Fruit fly (Drosophila melanogaster) ovary, adult (tissue): Measurements from ENCODE around the gene CG3434.

Source experiments
- CG17801 ChIP-seq: fragments of 200-800 bp; optimal IDR thresholded peaks from 2 replicates; lab custom pipeline; 2019; ENCODE audit warnings: missing biosample characterization, mild to moderate bottlenecking, missing genetic modification characterization, moderate library complexity; ENCODE audit not compliant: partially characterized antibody

Gene CG3434

dm6 chr3L:9435315-9435714, 25.3 kb downstream of the CG3434 start, which contains the start of gene CG42526:
Gene CG42526, minus strand, starts transcription at chr3L:9435399.
- TF ChIP-seq CG17801 (GFP tag; lab: Kevin White, UChicago), result peak; percentile 18

DNA sequence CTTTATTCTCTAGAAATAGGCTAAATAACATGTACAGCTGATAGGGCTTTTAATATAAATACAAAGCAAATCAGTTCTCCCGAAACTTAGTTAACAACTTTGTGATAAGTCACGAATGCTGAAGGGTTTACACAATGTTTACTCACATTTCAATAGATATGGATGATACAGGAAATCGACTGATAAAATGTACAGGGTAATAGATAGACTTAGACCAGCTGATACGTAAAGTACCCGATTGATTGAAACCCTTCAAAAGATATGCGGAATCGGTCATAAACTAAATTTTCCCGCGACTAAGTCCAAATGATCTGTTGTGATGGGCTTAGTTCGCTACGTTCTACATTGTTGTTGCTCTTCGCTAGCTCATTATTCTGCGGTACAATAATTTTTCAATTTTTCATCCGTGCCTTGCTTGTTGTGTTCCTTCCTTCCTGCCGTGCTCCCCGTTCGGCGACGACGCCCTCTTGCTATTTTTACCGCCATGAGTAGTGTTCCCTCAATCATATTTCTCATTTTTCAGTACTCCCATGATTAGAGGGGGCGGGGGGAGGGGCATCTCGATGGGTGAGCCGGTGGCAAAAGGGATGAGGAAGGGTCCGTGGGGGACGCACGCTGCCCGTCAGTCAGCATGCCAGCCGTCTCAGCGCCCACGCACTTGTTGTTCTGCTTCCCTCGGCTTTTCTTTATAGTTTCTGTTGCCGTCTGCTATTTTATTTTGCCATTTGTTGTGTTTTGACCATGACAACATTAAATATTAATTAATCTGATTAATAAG, 27.6 kb downstream of the CG3434 start:
- no peak for TF ChIP-seq CG17801 (GFP tag; lab: Kevin White, UChicago)

DNA sequence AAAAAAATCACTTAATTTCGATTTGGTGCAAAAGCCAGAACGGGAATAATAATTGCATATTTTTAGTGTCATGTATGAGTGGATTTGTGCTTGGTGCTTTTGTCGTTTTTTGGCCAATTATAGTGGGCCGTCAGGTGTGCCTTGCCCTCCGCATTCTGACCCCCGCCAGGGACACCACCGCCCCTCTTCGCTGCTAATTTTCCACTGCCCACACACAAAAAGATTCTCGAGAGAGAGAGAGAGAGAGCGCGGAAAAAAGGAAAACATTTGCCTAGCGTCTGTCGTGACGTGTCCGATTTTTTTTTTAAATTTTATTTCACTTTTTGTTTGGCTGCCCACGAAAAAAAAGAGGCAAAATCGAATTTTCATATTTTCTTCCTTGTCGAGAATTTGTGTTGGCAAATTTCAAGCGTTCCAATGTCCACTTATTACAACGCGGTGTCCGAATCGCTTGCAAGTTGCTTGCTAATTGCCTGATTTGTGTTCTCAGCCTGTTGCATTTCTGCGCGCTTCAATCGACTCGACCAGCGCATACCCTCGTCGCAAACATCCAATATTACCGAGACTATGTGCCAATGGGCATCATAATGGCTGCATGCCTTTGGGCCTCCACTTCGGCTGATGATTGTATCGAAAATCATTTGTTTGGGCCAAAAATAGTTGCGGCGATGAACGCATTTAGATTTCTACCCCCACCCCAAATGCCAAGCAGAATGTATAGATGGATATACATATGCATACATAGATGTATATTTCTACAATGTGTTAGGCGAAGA, 28.6 kb downstream of the CG3434 start:
- no peak for TF ChIP-seq CG17801 (GFP tag; lab: Kevin White, UChicago)

DNA sequence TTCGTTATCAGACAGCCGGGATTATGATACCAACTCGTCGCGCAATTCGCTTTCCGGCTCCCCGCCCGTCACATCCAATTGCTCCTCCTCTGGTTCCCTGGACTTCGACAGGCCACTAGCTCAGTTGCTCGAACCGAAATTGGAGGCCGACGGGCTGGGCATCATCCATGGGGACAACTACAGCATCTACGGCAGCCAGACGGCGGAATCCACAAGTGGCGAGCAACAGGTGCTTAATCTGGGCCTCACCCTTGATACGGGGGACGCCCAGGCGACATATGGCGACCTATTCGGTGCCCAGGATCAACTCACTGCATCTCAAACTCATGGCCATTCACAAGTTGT, 30.0 kb downstream of the CG3434 start:
- no peak for TF ChIP-seq CG17801 (GFP tag; lab: Kevin White, UChicago)

DNA sequence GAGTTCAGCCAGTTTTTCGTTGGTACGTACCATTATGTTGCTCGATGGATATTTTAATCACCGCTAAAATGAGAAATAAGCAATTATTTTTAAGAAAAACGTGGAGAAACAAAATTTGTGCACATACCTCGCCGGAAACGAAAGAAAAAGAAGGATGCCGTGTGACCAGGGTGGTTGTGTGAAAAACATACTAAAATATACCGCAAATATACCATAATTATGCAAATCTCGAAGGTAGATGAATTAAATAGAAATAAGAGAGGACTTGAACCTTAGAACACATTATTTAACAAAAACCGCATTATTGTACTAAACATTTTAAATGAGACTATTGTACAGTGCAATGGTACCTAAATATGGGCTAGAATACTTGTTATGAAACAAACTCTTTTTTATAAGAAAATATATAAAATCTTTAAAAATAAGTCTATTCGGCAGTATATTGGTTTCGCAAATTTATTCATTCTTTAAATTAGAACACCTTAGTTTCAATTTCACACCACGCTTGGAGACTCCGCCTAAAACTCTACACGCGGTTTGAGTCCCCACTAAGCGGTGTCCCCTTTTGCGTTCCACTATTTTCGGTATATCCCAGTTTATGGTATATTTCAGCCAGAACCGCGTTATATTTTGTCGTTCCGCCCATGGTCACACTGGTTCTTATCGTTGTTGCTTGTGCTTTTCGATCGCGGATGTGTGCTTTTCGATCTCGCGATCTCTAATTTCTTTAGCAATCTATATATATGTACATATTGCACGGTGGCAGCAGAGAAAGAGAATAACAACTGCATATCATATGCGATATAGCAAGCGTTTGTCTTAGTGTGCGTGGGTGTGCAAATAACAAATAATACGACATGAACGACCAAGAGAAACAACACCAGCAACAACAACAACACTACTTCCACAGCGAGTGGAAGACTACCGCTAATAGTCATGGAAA, 30.7 kb downstream of the CG3434 start, which contains the start of the genes RpS17 and MTF-1:
RpS17 (minus strand) TSS at position 157 of the 943 bp plus-strand sequence.
MTF-1 (plus strand) TSS at position 648 of the 943 bp plus-strand sequence.
- TF ChIP-seq CG17801 (GFP tag; lab: Kevin White, UChicago), result peak; percentile 80

DNA sequence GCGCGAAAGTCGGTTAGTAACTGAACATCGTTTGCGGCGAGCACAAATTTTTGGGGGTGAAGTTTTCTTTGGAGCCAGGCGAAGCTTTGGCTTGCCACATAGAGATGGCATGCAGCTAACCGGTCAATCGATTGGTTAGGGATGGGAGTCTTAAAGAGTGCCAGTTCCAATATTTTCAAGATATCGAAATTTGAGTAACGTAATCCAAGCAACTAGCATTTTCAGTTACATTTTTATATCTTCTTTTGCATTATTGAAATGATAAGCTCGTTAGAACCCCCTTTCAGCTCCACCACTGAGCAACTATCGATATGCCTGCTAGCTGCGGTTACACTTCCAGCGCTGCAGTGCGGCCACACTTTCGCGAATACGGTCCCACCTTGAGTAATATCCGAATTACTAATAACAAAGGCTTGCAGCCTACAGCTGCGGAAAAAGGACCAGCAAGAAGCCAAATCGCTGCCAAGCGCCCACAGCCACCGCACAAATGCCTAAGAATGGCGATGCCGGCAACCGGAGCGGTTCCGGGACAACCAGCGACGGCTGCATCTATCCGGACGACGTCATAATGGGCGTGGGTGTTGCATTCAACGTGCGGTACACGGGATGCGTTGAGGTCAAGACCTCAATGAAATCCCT, 33.8 kb downstream of the CG3434 start, which contains the start of the genes Atat and Shc:
Atat (minus strand) TSS at position 103 of the 639 bp plus-strand sequence.
Shc (plus strand) TSS at position 355 of the 639 bp plus-strand sequence.
- TF ChIP-seq CG17801 (GFP tag; lab: Kevin White, UChicago), result peak; percentile 97

dm6 chr3L:9425838-9426237, 34.8 kb downstream of the CG3434 start:
- no peak for TF ChIP-seq CG17801 (GFP tag; lab: Kevin White, UChicago)

- peak; percentile 11 for TF ChIP-seq CG17801 (GFP tag; lab: Kevin White, UChicago)
These were observed 36.1 kb downstream of the CG3434 start for dm6 chr3L:9424528-9424911.

dm6 chr3L:9423757-9424527, 36.7 kb downstream of the CG3434 start:
- TF ChIP-seq CG17801 (GFP tag; lab: Kevin White, UChicago), result no peak

DNA sequence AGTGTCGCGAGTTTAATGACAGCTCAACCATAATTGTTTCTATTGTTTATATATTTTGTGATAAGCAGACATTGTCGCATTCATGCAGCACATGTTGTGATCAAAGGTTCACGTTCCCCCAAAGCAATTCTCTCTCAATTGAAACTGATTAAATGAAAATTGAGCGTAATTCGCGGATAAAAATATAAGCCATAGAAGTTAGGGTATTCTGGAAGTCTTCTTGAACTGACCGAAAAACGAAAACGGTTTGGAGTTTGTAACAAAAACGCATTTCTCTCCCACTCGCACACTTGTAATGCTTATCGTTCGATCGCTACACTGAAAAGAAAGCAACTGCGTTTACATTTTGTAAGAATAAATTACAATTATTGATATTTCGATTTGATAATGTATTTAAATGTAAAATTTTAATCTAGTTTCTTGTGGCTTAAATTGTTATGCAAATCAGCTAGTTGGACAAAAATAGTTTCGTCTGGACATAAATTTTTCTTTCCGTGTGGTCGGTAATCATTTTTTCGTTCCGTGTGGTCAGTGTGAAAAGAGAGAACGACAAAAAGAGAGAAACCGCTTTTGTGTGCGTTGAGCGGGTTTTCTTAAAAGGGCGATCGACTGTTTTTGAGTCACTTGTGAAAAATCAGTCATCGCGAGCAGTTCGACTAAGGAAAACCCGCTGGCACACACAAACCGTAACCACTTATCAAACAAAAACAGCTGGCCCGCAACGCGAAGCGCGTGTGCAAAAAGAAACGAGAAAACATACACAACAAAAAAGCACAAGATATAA, 37.8 kb downstream of the CG3434 start, which contains the start of gene aay:
aay (plus strand) TSS at position 618 of the 784 bp plus-strand sequence.
- peak; percentile 100 for TF ChIP-seq CG17801 (GFP tag; lab: Kevin White, UChicago)

DNA sequence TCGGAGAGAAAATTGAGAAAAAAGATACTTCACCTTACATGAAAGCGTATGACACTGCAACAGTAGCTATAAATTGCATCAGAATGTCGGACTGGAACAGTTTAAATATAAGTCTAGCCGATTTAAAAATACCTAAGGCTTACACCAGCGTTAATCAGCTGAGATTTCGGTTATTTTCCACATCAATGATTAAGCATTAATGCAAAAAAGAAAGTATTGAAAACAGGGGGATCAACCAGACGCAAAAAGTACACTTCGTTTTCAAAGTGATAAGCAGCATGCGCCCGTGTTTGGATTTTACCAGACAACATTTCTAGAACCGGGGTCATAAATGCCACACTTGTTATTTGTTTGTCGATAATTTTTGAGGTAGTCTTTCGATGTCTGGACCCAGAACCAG, 38.5 kb downstream of the CG3434 start:
- no peak for TF ChIP-seq CG17801 (GFP tag; lab: Kevin White, UChicago)

DNA sequence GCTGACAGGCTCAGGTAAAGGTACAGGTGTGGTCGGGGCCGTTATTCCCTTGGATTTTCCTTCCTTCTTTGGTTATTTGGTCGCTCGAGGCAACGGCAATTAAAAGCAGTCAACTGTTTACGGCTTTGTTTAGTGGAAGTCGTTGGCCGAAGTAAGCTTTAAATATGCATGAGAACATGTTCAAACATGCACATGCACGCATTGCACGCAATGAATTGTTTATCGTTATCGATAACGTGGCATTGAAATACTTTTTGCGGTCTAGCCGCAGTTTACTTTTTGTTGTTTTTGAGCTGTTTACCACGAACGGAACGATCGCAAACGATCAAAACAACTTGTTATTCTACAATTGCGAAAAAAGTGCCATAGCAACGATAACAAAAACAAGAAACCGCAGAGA, 39.0 kb downstream of the CG3434 start:
- TF ChIP-seq CG17801 (GFP tag; lab: Kevin White, UChicago), result no peak

dm6 chr3L:9420819-9421130, 39.8 kb downstream of the CG3434 start:
- no peak for TF ChIP-seq CG17801 (GFP tag; lab: Kevin White, UChicago)
